Worm (Caenorhabditis elegans): ENCODE data around the gene T05H10.1.

T05H10.1 gene

ce11 chrII:8015483-8015938 is 26.9 kb upstream of the T05H10.1 start (continued):
- TF ChIP-seq F49E8.2 (tag; optimal IDR thresholded peaks at IDR 0.05; ENCODE audit: borderline replicate concordance) (no peak), php-3 (GFP tag; IDR thresholded peaks at IDR 0.05) (0 out of 2 replicates have a peak, but pooled peaks have one; percentile 54), hlh-11 (tag; optimal IDR thresholded peaks at IDR 0.05) (peak; percentile 63), nhr-42 (GFP tag; IDR thresholded peaks at IDR 0.05) (no peak), nhr-77 (tag; optimal IDR thresholded peaks at IDR 0.05) (peak; percentile 12), dmd-8 (GFP tag; IDR thresholded peaks at IDR 0.05) (0 out of 2 replicates have a peak, but pooled peaks have one; percentile 3), ctbp-1 (GFP tag; IDR thresholded peaks at IDR 0.05) (0 out of 2 replicates have a peak, but pooled peaks have one; percentile 54), mep-1 (tag; optimal IDR thresholded peaks at IDR 0.05) (peak; percentile 37), aha-1 (tag) (peak; percentile 79), hlh-30 (tag; optimal IDR thresholded peaks at IDR 0.05; ENCODE audit: insufficient read depth) (peak; percentile 71), pha-4 (GFP tag; IDR thresholded peaks at IDR 0.05) (no peak), pha-4 (tag; optimal IDR thresholded peaks at IDR 0.05) (peak; percentile 79), D1046.2 (GFP tag; IDR thresholded peaks at IDR 0.05) (no peak), ceh-20 (GFP tag; IDR thresholded peaks at IDR 0.05) (no peak; the same call in 1 of the 2 replicates), daf-19 (GFP tag; conservative IDR thresholded peaks at IDR 0.05) (0 out of 2 replicates have a peak, but pooled peaks have one; percentile 17), nhr-25 (tag; optimal IDR thresholded peaks at IDR 0.05; ENCODE audit: borderline replicate concordance, insufficient read depth) (peak; percentile 20), F44E2.7 (GFP tag; IDR thresholded peaks at IDR 0.05) (no peak), F26F4.8 (GFP tag; conservative IDR thresholded peaks at IDR 0.05) (no peak), mes-2 (tag; optimal IDR thresholded peaks at IDR 0.05; ENCODE audit: poor library complexity, severe bottlenecking) (peak; percentile 4), unc-130 (GFP tag; optimal IDR thresholded peaks at IDR 0.05) (peak; percentile 17), mdt-29 (GFP tag; IDR thresholded peaks at IDR 0.05) (peak; percentile 15; the same call in 1 of the 2 replicates), ZK546.5 (tag; optimal IDR thresholded peaks at IDR 0.05) (no peak), ceh-32 (tag; optimal IDR thresholded peaks at IDR 0.05; ENCODE audit: poor library complexity) (no peak), dmd-6 (GFP tag; IDR thresholded peaks at IDR 0.05) (peak; percentile 48), spr-1 (tag; optimal IDR thresholded peaks at IDR 0.05) (no peak), saeg-2 (GFP tag; IDR thresholded peaks at IDR 0.05) (no peak), ZK337.2 (GFP tag; IDR thresholded peaks at IDR 0.05) (no peak), lin-29 (GFP tag; IDR thresholded peaks at IDR 0.05) (peak; percentile 42; the same call in 1 of the 2 replicates), ceh-82 (tag; optimal IDR thresholded peaks at IDR 0.05) (no peak), snpc-1.2 (GFP tag; IDR thresholded peaks at IDR 0.05) (no peak), lsy-2 (tag; optimal IDR thresholded peaks at IDR 0.05) (peak in 1 of 2 experiments; percentile 73), cey-2 (tag; optimal IDR thresholded peaks at IDR 0.05; ENCODE audit: borderline replicate concordance, insufficient read depth) (no peak), nhr-11 (tag; optimal IDR thresholded peaks at IDR 0.05) (peak; percentile 62), lin-1 (GFP tag; IDR thresholded peaks at IDR 0.05) (peak; percentile 38; the same call in 1 of the 2 replicates), unc-62 (GFP tag; optimal IDR thresholded peaks at IDR 0.05 in 1 of 2) (peak in 1 of 2 experiments; percentile 95), unc-62 (tag; optimal IDR thresholded peaks at IDR 0.05) (no peak), zip-11 (GFP tag; IDR thresholded peaks at IDR 0.05) (no peak)

- no peak for TF ChIP-seq F10B5.3 (tag; optimal IDR thresholded peaks at IDR 0.05)
- TF ChIP-seq T20F7.1 (GFP tag; optimal IDR thresholded peaks at IDR 0.05) = no peak
- TF ChIP-seq egl-43 (GFP tag; IDR thresholded peaks at IDR 0.05) = peak; percentile 53; the same call in 1 of the 2 replicates
- peak; percentile 15 for TF ChIP-seq mep-1 (tag; optimal IDR thresholded peaks at IDR 0.05)
- TF ChIP-seq F37D6.2 (tag; optimal IDR thresholded peaks at IDR 0.05) = no peak
- TF ChIP-seq daf-16 (GFP tag; optimal IDR thresholded peaks at IDR 0.05) = peak in 1 of 2 experiments; percentile 39
- peak; percentile 20 for TF ChIP-seq daf-16 (tag; optimal IDR thresholded peaks at IDR 0.05)
- peak; percentile 57 to 76 for TF ChIP-seq mdl-1 (tag; optimal IDR thresholded peaks at IDR 0.05)
- peak; percentile 45 for TF ChIP-seq lin-38 (GFP tag; IDR thresholded peaks at IDR 0.05)
- no peak for TF ChIP-seq ceh-44 (GFP tag; IDR thresholded peaks at IDR 0.05)
- no peak for TF ChIP-seq lim-7 (GFP tag; IDR thresholded peaks at IDR 0.05)
- TF ChIP-seq aly-2 (tag; optimal IDR thresholded peaks at IDR 0.05) = no peak
- TF ChIP-seq dve-1 (tag; optimal IDR thresholded peaks at IDR 0.05; ENCODE audit: insufficient read depth) = peak; percentile 69
- peak; percentile 34; the same call in 1 of the 2 replicates for TF ChIP-seq pha-4 (GFP tag; IDR thresholded peaks at IDR 0.05)
- TF ChIP-seq pha-4 (tag; optimal IDR thresholded peaks at IDR 0.05) = no peak
- no peak for TF ChIP-seq snpc-1.2 (GFP tag; IDR thresholded peaks at IDR 0.05)
- peak; percentile 18 for TF ChIP-seq nhr-77 (tag; optimal IDR thresholded peaks at IDR 0.05)
- no peak for TF ChIP-seq ctbp-1 (GFP tag; IDR thresholded peaks at IDR 0.05)
- peak; percentile 95 for TF ChIP-seq dmd-6 (GFP tag; IDR thresholded peaks at IDR 0.05)
- TF ChIP-seq tra-1 (GFP tag; IDR thresholded peaks at IDR 0.05) = peak; percentile 76; the same call in 1 of the 2 replicates
Measured at ce11 chrII:8016167-8016566, 26.2 kb upstream of the T05H10.1 start.
